Worm (Caenorhabditis elegans) whole organism, mixed stage, embryonic: ENCODE results near the gene egl-47.

Experiments
- M03D4.4 ChIP-seq: sonication (generic microtip); optimal IDR thresholded peaks from 2 replicates; lab custom pipeline; 2017; ENCODE audit warnings: mild to moderate bottlenecking, missing genetic modification characterization, missing compliant biosample characterization
- bed-3 ChIP-seq: fragments of 200-800 bp; sonication (Bioruptor generic); optimal IDR thresholded peaks from 3 replicates; lab custom pipeline; 2018; ENCODE audit warnings: mild to moderate bottlenecking, missing genetic modification characterization, moderate library complexity, missing compliant biosample characterization
- cnd-1 ChIP-seq: fragments of 200-800 bp; sonication (Bioruptor generic); optimal IDR thresholded peaks from 2 replicates; lab custom pipeline; 2018; ENCODE audit warnings: mild to moderate bottlenecking, missing genetic modification characterization, missing compliant biosample characterization
- lin-32 ChIP-seq: fragments of 200-800 bp; sonication (Bioruptor generic); optimal IDR thresholded peaks from 2 replicates; lab custom pipeline; 2018; ENCODE audit warnings: mild to moderate bottlenecking, missing genetic modification characterization, missing compliant biosample characterization
- lsy-2 ChIP-seq: fragments of 150-350 bp; optimal IDR thresholded peaks from 2 replicates; lab custom pipeline; 2014; ENCODE audit warnings: missing biosample characterization, missing genetic modification characterization
- mab-5 ChIP-seq: fragments of 150-350 bp; optimal IDR thresholded peaks from 2 replicates; lab custom pipeline; 2014; ENCODE audit warnings: missing biosample characterization, missing genetic modification characterization
- nhr-76 ChIP-seq: sonication (generic microtip); optimal IDR thresholded peaks from 2 replicates; lab custom pipeline; 2017; ENCODE audit warnings: missing biosample characterization, missing genetic modification characterization
- pha-4 ChIP-seq: fragments of 150-350 bp; optimal IDR thresholded peaks from 2 replicates; lab custom pipeline; 2018; ENCODE audit warnings: missing biosample characterization, missing genetic modification reagents, missing genetic modification characterization
- snpc-4 ChIP-seq: fragments of 150-350 bp; optimal IDR thresholded peaks from 2 replicates; lab custom pipeline; 2014; ENCODE audit warnings: missing biosample characterization, missing genetic modification characterization
- unc-120 ChIP-seq: sonication (generic microtip); optimal IDR thresholded peaks from 2 replicates; lab custom pipeline; 2017; ENCODE audit warnings: missing genetic modification characterization, missing compliant biosample characterization; ENCODE audit not compliant: poor library complexity, severe bottlenecking
- unc-62 ChIP-seq: fragments of 150-350 bp; optimal IDR thresholded peaks from 2 replicates; lab custom pipeline; 2014; ENCODE audit warnings: missing biosample characterization, missing genetic modification reagents, missing genetic modification characterization
- ztf-11 ChIP-seq: fragments of 150-350 bp; optimal IDR thresholded peaks from 2 replicates; lab custom pipeline; 2014; ENCODE audit warnings: missing biosample characterization, missing genetic modification characterization

ce11 chrV:9937435-9937834 lies 38.1 kb downstream of the egl-47 start, which contains the start of gene srj-33:
- TF ChIP-seq unc-120 (tag; lab: Kevin White, UChicago): no peak
- no peak for TF ChIP-seq lsy-2 (tag; lab: Kevin White, UChicago)
- no peak for TF ChIP-seq snpc-4 (tag; lab: Kevin White, UChicago)
- TF ChIP-seq unc-62 (GFP tag; lab: Kevin White, UChicago): no peak
- no peak for TF ChIP-seq ztf-11
- no peak for TF ChIP-seq mab-5
- no peak for TF ChIP-seq lin-32 (GFP tag; lab: Kevin White, UChicago)
- no peak for TF ChIP-seq cnd-1 (tag; lab: Kevin White, UChicago)
- TF ChIP-seq bed-3 (GFP tag; lab: Kevin White, UChicago): no peak
- TF ChIP-seq pha-4 (tag; lab: Kevin White, UChicago): no peak
- TF ChIP-seq nhr-76 (tag; lab: Kevin White, UChicago): no peak
- no peak for TF ChIP-seq M03D4.4
